Worm (Caenorhabditis elegans): Measurements from ENCODE around the gene C45G9.15.

- TF ChIP-seq nhr-11 (tag; optimal IDR thresholded peaks at IDR 0.05), result no peak
- TF ChIP-seq fos-1 (tag; optimal IDR thresholded peaks at IDR 0.05), result no peak
- no peak for TF ChIP-seq mdl-1 (tag; optimal IDR thresholded peaks at IDR 0.05)
- no peak for TF ChIP-seq fkh-10 (GFP tag; optimal IDR thresholded peaks at IDR 0.05)
- no peak for TF ChIP-seq skn-1 (tag; optimal IDR thresholded peaks at IDR 0.05)
- no peak for TF ChIP-seq unc-39 (tag; optimal IDR thresholded peaks at IDR 0.05)
- TF ChIP-seq nhr-28 (tag; optimal IDR thresholded peaks at IDR 0.05), result no peak
- no peak for TF ChIP-seq unc-62 (GFP tag; optimal IDR thresholded peaks at IDR 0.05)
- no peak for TF ChIP-seq ceh-28 (tag; optimal IDR thresholded peaks at IDR 0.05)
- TF ChIP-seq nhr-77 (tag; optimal IDR thresholded peaks at IDR 0.05), result no peak
- TF ChIP-seq lin-39 (tag; optimal IDR thresholded peaks at IDR 0.05), result no peak
- TF ChIP-seq aly-2 (tag; optimal IDR thresholded peaks at IDR 0.05), result no peak
Measured at ce11 chrIII:5071509-5071908, 19.7 kb upstream of the C45G9.15 start, which contains the start of gene C45G9.12.

All from whole organism, L3 larva.